Fruit fly (Drosophila melanogaster) whole organism, prepupa: Measurements from ENCODE around the gene CG34417.
A peak's percentile ranks its signal among the peaks of the same experiment; 100 is the strongest.

Source experiments
- CG10631 ChIP-seq: fragments of 200-800 bp; sonication (Bioruptor generic); optimal IDR thresholded peaks from 2 replicates; lab custom pipeline; 2016; ENCODE audit warnings: missing biosample characterization, missing genetic modification characterization
- CG10669 ChIP-seq: fragments of 200-800 bp; sonication (Bioruptor generic); optimal IDR thresholded peaks from 3 replicates; lab custom pipeline; 2018; ENCODE audit warnings: missing biosample characterization, mild to moderate bottlenecking, missing genetic modification characterization, moderate library complexity
- CG11902 ChIP-seq: fragments of 200-800 bp; sonication (Bioruptor generic); optimal IDR thresholded peaks from 3 replicates; lab custom pipeline; 2016; ENCODE audit warnings: missing biosample characterization, missing genetic modification characterization
- CG15336 ChIP-seq: fragments of 200-800 bp; sonication (Bioruptor generic); IDR thresholded peaks from 2 replicates; pipeline ENCODE4 v1.3.6; 2022; ENCODE audit warnings: missing biosample characterization, missing genetic modification characterization
- CG1621 ChIP-seq: fragments of 200-800 bp; sonication (Bioruptor generic); optimal IDR thresholded peaks from 3 replicates; lab custom pipeline; 2018; ENCODE audit warnings: missing biosample characterization, mild to moderate bottlenecking, missing genetic modification characterization
- CG16779 ChIP-seq: fragments of 200-800 bp; sonication (Bioruptor generic); optimal IDR thresholded peaks from 3 replicates; lab custom pipeline; 2017; ENCODE audit warnings: missing biosample characterization, mild to moderate bottlenecking, missing genetic modification characterization
- CG3032 ChIP-seq: fragments of 200-800 bp; optimal IDR thresholded peaks from 2 replicates; lab custom pipeline; 2019; ENCODE audit warnings: missing biosample characterization, mild to moderate bottlenecking, missing genetic modification characterization, moderate library complexity
- CG31627 ChIP-seq: fragments of 200-800 bp; sonication (Bioruptor generic); optimal IDR thresholded peaks from 3 replicates; lab custom pipeline; 2016; ENCODE audit warnings: missing biosample characterization, missing genetic modification characterization
- CG34406 ChIP-seq: fragments of 200-800 bp; sonication (Bioruptor generic); optimal IDR thresholded peaks from 3 replicates; lab custom pipeline; 2016; ENCODE audit warnings: missing biosample characterization, missing genetic modification characterization
- CG4318 ChIP-seq: fragments of 200-800 bp; sonication (Bioruptor generic); optimal IDR thresholded peaks from 3 replicates; lab custom pipeline; 2017; ENCODE audit warnings: missing biosample characterization, mild to moderate bottlenecking, missing genetic modification characterization
- CG6163 ChIP-seq: fragments of 200-800 bp; sonication (Bioruptor generic); IDR thresholded peaks from 3 replicates; pipeline ENCODE4 v1.3.6; 2022; ENCODE audit warnings: missing biosample characterization, missing genetic modification characterization
- CG6276 ChIP-seq: fragments of 200-800 bp; sonication (Bioruptor generic); optimal IDR thresholded peaks from 2 replicates; lab custom pipeline; 2017; ENCODE audit warnings: missing biosample characterization, mild to moderate bottlenecking, missing genetic modification characterization
- CG6792 ChIP-seq: fragments of 200-800 bp; sonication (Bioruptor generic); optimal IDR thresholded peaks from 3 replicates; lab custom pipeline; 2016; ENCODE audit warnings: missing biosample characterization, missing genetic modification characterization
- CG6808 ChIP-seq: fragments of 200-800 bp; sonication (Bioruptor generic); optimal IDR thresholded peaks from 3 replicates; lab custom pipeline; 2017; ENCODE audit warnings: missing biosample characterization, missing genetic modification characterization, mild to moderate bottlenecking, moderate library complexity, missing genetic modification reagents
- CG6854 ChIP-seq: fragments of 200-800 bp; sonication (Bioruptor generic); optimal IDR thresholded peaks from 2 replicates; lab custom pipeline; 2017; ENCODE audit warnings: missing biosample characterization, mild to moderate bottlenecking, missing genetic modification characterization
- CG7368 ChIP-seq: fragments of 200-800 bp; sonication (Bioruptor generic); optimal IDR thresholded peaks from 3 replicates; lab custom pipeline; 2016; ENCODE audit warnings: missing biosample characterization, missing genetic modification characterization
- CG8119 ChIP-seq: fragments of 200-800 bp; sonication (Bioruptor generic); IDR thresholded peaks from 3 replicates; pipeline ENCODE4 v1.3.6; 2022; ENCODE audit warnings: missing biosample characterization, missing genetic modification characterization
- CG8319 ChIP-seq: fragments of 200-800 bp; sonication (Bioruptor generic); optimal IDR thresholded peaks from 3 replicates; lab custom pipeline; 2016; ENCODE audit warnings: missing biosample characterization, missing genetic modification characterization
- CG8632 ChIP-seq: fragments of 200-800 bp; sonication (Bioruptor generic); optimal IDR thresholded peaks from 3 replicates; lab custom pipeline; 2016; ENCODE audit warnings: missing biosample characterization, missing genetic modification characterization
- CG9139 ChIP-seq: fragments of 200-800 bp; sonication (Bioruptor generic); optimal IDR thresholded peaks from 3 replicates; lab custom pipeline; 2017; ENCODE audit warnings: missing biosample characterization, mild to moderate bottlenecking, missing genetic modification characterization
- Eip75B ChIP-seq: fragments of 200-800 bp; sonication (Bioruptor generic); optimal IDR thresholded peaks from 3 replicates; lab custom pipeline; 2016; ENCODE audit warnings: missing biosample characterization, missing genetic modification characterization
- Eip93F ChIP-seq: fragments of 200-800 bp; sonication (Bioruptor generic); optimal IDR thresholded peaks from 2 replicates; lab custom pipeline; 2016; ENCODE audit warnings: missing biosample characterization, mild to moderate bottlenecking, missing genetic modification characterization
- Ets21C ChIP-seq: fragments of 200-800 bp; sonication (Bioruptor generic); optimal IDR thresholded peaks from 3 replicates; lab custom pipeline; 2016; ENCODE audit warnings: missing biosample characterization, missing genetic modification characterization
- Ets96B ChIP-seq: fragments of 200-800 bp; optimal IDR thresholded peaks from 2 replicates; lab custom pipeline; 2019; ENCODE audit warnings: missing biosample characterization, mild to moderate bottlenecking, missing genetic modification characterization, moderate library complexity
- Gug ChIP-seq: fragments of 200-800 bp; sonication (Bioruptor generic); IDR thresholded peaks from 2 replicates; pipeline ENCODE4 v1.3.6; 2022; ENCODE audit warnings: missing biosample characterization, missing genetic modification characterization
- Hr38 ChIP-seq: sonication (Bioruptor generic); optimal IDR thresholded peaks from 2 replicates; lab custom pipeline; 2016; ENCODE audit warnings: missing biosample characterization, missing genetic modification characterization
- Hr39 ChIP-seq: fragments of 200-800 bp; sonication (Bioruptor generic); optimal IDR thresholded peaks from 2 replicates; lab custom pipeline; 2016; ENCODE audit warnings: missing biosample characterization, missing genetic modification characterization
- Hr4 ChIP-seq: fragments of 200-800 bp; sonication (Bioruptor generic); optimal IDR thresholded peaks from 3 replicates; lab custom pipeline; 2016; ENCODE audit warnings: missing biosample characterization, missing genetic modification characterization
- Met ChIP-seq: fragments of 200-800 bp; sonication (Bioruptor generic); optimal IDR thresholded peaks from 3 replicates; lab custom pipeline; 2016; ENCODE audit warnings: missing biosample characterization, missing genetic modification characterization
- OdsH ChIP-seq: fragments of 200-800 bp; sonication (Bioruptor generic); optimal IDR thresholded peaks from 3 replicates; lab custom pipeline; 2016; ENCODE audit warnings: missing biosample characterization, missing genetic modification characterization
- Smox ChIP-seq: fragments of 200-800 bp; sonication (Bioruptor generic); optimal IDR thresholded peaks from 3 replicates; lab custom pipeline; 2016; ENCODE audit warnings: missing biosample characterization, missing genetic modification characterization
- Sox102F ChIP-seq: fragments of 200-800 bp; sonication (Bioruptor generic); optimal IDR thresholded peaks from 2 replicates; lab custom pipeline; 2016; ENCODE audit warnings: missing biosample characterization, mild to moderate bottlenecking, missing genetic modification characterization
- Sox14 ChIP-seq: fragments of 200-800 bp; sonication (Bioruptor generic); optimal IDR thresholded peaks from 3 replicates; lab custom pipeline; 2016; ENCODE audit warnings: missing biosample characterization, missing genetic modification characterization
- Sox15 ChIP-seq: fragments of 200-800 bp; sonication (Bioruptor generic); optimal IDR thresholded peaks from 3 replicates; lab custom pipeline; 2016; ENCODE audit warnings: missing biosample characterization, missing genetic modification characterization
- achi ChIP-seq: fragments of 200-800 bp; sonication (Bioruptor generic); optimal IDR thresholded peaks from 3 replicates; lab custom pipeline; 2016; ENCODE audit warnings: missing biosample characterization, missing genetic modification characterization
- acj6 ChIP-seq: fragments of 200-800 bp; sonication (Bioruptor generic); optimal IDR thresholded peaks from 3 replicates; lab custom pipeline; 2016; ENCODE audit warnings: missing biosample characterization, missing genetic modification characterization
- cyc ChIP-seq: fragments of 200-800 bp; sonication (Bioruptor generic); optimal IDR thresholded peaks from 3 replicates; lab custom pipeline; 2016; ENCODE audit warnings: missing biosample characterization, missing genetic modification characterization
- dsx ChIP-seq: fragments of 200-800 bp; optimal IDR thresholded peaks from 3 replicates; lab custom pipeline; 2019; ENCODE audit warnings: missing biosample characterization, mild to moderate bottlenecking, missing genetic modification characterization, moderate library complexity; ENCODE audit not compliant: poor library complexity, severe bottlenecking
- eg ChIP-seq: fragments of 200-800 bp; sonication (Bioruptor generic); IDR thresholded peaks from 3 replicates; pipeline ENCODE4 v1.3.6; 2022; ENCODE audit warnings: missing biosample characterization, missing genetic modification characterization
- esn ChIP-seq: fragments of 200-800 bp; sonication (Bioruptor generic); optimal IDR thresholded peaks from 2 replicates; lab custom pipeline; 2016; ENCODE audit warnings: missing biosample characterization, mild to moderate bottlenecking, missing genetic modification characterization, moderate library complexity
- fd59A ChIP-seq: fragments of 200-800 bp; sonication (Bioruptor generic); optimal IDR thresholded peaks from 2 replicates; lab custom pipeline; 2017; ENCODE audit warnings: missing biosample characterization, mild to moderate bottlenecking, missing genetic modification characterization, missing genetic modification reagents
- fd85E ChIP-seq: fragments of 200-800 bp; sonication (Bioruptor generic); optimal IDR thresholded peaks from 3 replicates; lab custom pipeline; 2016; ENCODE audit warnings: missing biosample characterization, missing genetic modification characterization
- fkh ChIP-seq: fragments of 200-800 bp; sonication (Bioruptor generic); optimal IDR thresholded peaks from 3 replicates; lab custom pipeline; 2017; ENCODE audit warnings: missing biosample characterization, mild to moderate bottlenecking, missing genetic modification characterization, moderate library complexity
- lz ChIP-seq: fragments of 200-800 bp; sonication (Bioruptor generic); optimal IDR thresholded peaks from 3 replicates; lab custom pipeline; 2016; ENCODE audit warnings: missing biosample characterization, missing genetic modification characterization
- net ChIP-seq: fragments of 200-800 bp; sonication (Bioruptor generic); optimal IDR thresholded peaks from 3 replicates; lab custom pipeline; 2016; ENCODE audit warnings: missing biosample characterization, missing genetic modification characterization
- salr ChIP-seq, 2 experiments: fragments of 200-800 bp; sonication (Bioruptor generic); optimal IDR thresholded peaks; 3 replicates each; lab custom pipeline; 2016 to 2018; ENCODE audit warnings: missing biosample characterization in 2 of 2, missing genetic modification characterization in 2 of 2, mild to moderate bottlenecking in 1 of 2
- spab ChIP-seq: fragments of 200-800 bp; sonication (Bioruptor generic); optimal IDR thresholded peaks from 2 replicates; lab custom pipeline; 2017; ENCODE audit warnings: missing biosample characterization, mild to moderate bottlenecking, missing genetic modification characterization, missing genetic modification reagents
- ss ChIP-seq, 2 experiments: fragments of 200-800 bp; sonication (Bioruptor generic); optimal IDR thresholded peaks; 2 replicates in 1 of 2; 3 replicates in 1 of 2; lab custom pipeline; 2017 to 2018; ENCODE audit warnings: mild to moderate bottlenecking in 2 of 2, missing biosample characterization in 2 of 2, missing genetic modification characterization in 2 of 2, moderate library complexity in 1 of 2
- svp ChIP-seq: fragments of 200-800 bp; sonication (Bioruptor generic); peaks from one replicate; lab custom pipeline; 2016; ENCODE audit warnings: missing biosample characterization, missing genetic modification characterization
- topi ChIP-seq: fragments of 200-800 bp; sonication (Bioruptor generic); optimal IDR thresholded peaks from 3 replicates; lab custom pipeline; 2016; ENCODE audit warnings: missing biosample characterization, missing genetic modification characterization
- vri ChIP-seq: fragments of 200-800 bp; sonication (Bioruptor generic); optimal IDR thresholded peaks from 3 replicates; lab custom pipeline; 2016; ENCODE audit warnings: missing biosample characterization, mild to moderate bottlenecking, missing genetic modification characterization

Gene CG34417

DNA sequence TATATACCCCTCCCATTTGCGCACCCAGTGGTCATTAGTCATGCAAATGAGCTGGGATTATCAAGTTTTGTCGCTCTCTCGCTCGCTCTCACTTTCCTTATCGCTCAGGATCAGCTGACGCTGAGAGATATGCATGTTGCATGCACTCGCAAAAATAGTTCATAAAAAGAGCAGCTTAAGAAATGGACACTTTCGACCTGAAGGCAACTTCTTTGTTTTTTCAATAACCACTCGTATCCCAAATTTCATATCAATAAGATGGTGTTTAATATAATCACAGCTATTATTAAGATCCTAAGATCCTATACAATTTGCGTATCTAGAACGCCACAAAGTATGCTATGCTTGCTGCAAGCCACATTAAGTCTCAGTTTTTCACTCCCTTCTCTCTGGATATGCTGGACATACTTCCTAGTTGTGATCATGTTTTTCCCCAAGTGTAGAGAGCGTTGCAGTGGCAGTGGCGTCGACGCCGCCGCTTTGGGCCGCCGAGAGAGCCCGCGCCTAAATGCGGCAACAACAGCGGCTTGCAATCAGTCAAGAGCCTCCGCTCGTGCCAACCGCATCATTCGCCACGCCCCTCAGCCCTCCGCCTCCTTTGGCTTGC lies at the start of gene CG34417:
CG34417 (plus strand) TSS at position 557 of the 607 bp plus-strand sequence.
- peak; percentile 55 for TF ChIP-seq CG8319
- peak; percentile 76 for TF ChIP-seq CG31627 (GFP tag; lab: Kevin White, UChicago)
- TF ChIP-seq OdsH = peak; percentile 77
- TF ChIP-seq Sox14 (GFP tag; lab: Kevin White, UChicago) = peak; percentile 77
- TF ChIP-seq Sox102F (GFP tag; lab: Kevin White, UChicago) = peak; percentile 74
- TF ChIP-seq CG6808 (GFP tag; lab: Kevin White, UChicago) = peak; percentile 84
- peak; percentile 79 for TF ChIP-seq CG15336 (GFP tag; lab: Robert Waterston, UW)
- peak; percentile 75 for TF ChIP-seq CG10631 (GFP tag; lab: Kevin White, UChicago)
- peak; percentile 40 for TF ChIP-seq Gug (GFP tag; lab: Robert Waterston, UW)
- peak; percentile 57 for TF ChIP-seq vri
- TF ChIP-seq Hr4 (GFP tag; lab: Kevin White, UChicago) = peak; percentile 86
- peak; percentile 75 for TF ChIP-seq CG6276 (GFP tag; lab: Kevin White, UChicago)
- peak; percentile 59 for TF ChIP-seq CG1621 (tag; lab: Kevin White, UChicago)
- TF ChIP-seq CG11902 (GFP tag; lab: Kevin White, UChicago) = peak; percentile 67
- peak; percentile 60 for TF ChIP-seq CG6854
- peak; percentile 78 for TF ChIP-seq fd59A (GFP tag; lab: Kevin White, UChicago)
- peak; percentile 44 to 76 for TF ChIP-seq salr (GFP tag; optimal IDR thresholded peaks at IDR 0.05; lab: Kevin White, UChicago)
- TF ChIP-seq CG4318 (GFP tag; lab: Kevin White, UChicago) = peak; percentile 82
- peak; percentile 76 for TF ChIP-seq CG10669
- TF ChIP-seq CG3032 = peak; percentile 74
- TF ChIP-seq Hr38 = no peak
- peak; percentile 71 for TF ChIP-seq Ets96B
- peak; percentile 45 for TF ChIP-seq fd85E (GFP tag; lab: Kevin White, UChicago)
- peak; percentile 17 for TF ChIP-seq Eip93F (GFP tag; lab: Kevin White, UChicago)
- peak; percentile 76 for TF ChIP-seq CG8632
- TF ChIP-seq svp (GFP tag; lab: Kevin White, UChicago) = peak; percentile 91
- TF ChIP-seq Smox (GFP tag; lab: Kevin White, UChicago) = peak; percentile 78
- peak; percentile 76 for TF ChIP-seq CG34406 (GFP tag; lab: Kevin White, UChicago)
- peak; percentile 87 for TF ChIP-seq esn (GFP tag; lab: Kevin White, UChicago)
- TF ChIP-seq spab = peak; percentile 71
- peak; percentile 69 for TF ChIP-seq Sox15 (GFP tag; lab: Kevin White, UChicago)
- TF ChIP-seq cyc = peak; percentile 64
- peak; percentile 74 for TF ChIP-seq Hr39 (GFP tag; lab: Kevin White, UChicago)
- no peak for TF ChIP-seq fkh
- TF ChIP-seq net (GFP tag; lab: Kevin White, UChicago) = peak; percentile 68
- peak; percentile 67 for TF ChIP-seq CG7368 (GFP tag; lab: Kevin White, UChicago)
- TF ChIP-seq Met (GFP tag; lab: Kevin White, UChicago) = peak; percentile 85
- peak; percentile 70 for TF ChIP-seq CG16779 (tag; lab: Kevin White, UChicago)
- TF ChIP-seq lz = peak; percentile 81
- TF ChIP-seq dsx (GFP tag; lab: Kevin White, UChicago) = peak; percentile 73
- peak; percentile 85 for TF ChIP-seq CG8119 (GFP tag; lab: Robert Waterston, UW)
- TF ChIP-seq CG6163 (GFP tag; lab: Robert Waterston, UW) = peak; percentile 66; the same call in 1 of the 3 replicates
- peak; percentile 77 for TF ChIP-seq achi
- TF ChIP-seq Eip75B (GFP tag; lab: Kevin White, UChicago) = peak; percentile 80
- peak; percentile 82 for TF ChIP-seq acj6 (GFP tag; lab: Kevin White, UChicago)
- peak; percentile 77 for TF ChIP-seq topi
- TF ChIP-seq CG6792 (GFP tag; lab: Kevin White, UChicago) = peak; percentile 84
- TF ChIP-seq ss (GFP tag; optimal IDR thresholded peaks at IDR 0.05; lab: Kevin White, UChicago) = peak; percentile 68 to 79
- TF ChIP-seq Ets21C = peak; percentile 63
- peak; percentile 58; the same call in 2 of the 3 replicates for TF ChIP-seq eg
- peak; percentile 27 for TF ChIP-seq CG9139 (GFP tag; lab: Kevin White, UChicago)
